Worm (Caenorhabditis elegans) whole organism, early embryonic: ENCODE measurements around the gene spp-27.

ENCODE experiments used
- B0310.2 ChIP-seq: sonication (generic microtip); optimal IDR thresholded peaks from 2 replicates; lab custom pipeline; 2016; ENCODE audit warnings: mild to moderate bottlenecking, missing genetic modification characterization, missing compliant biosample characterization
- aly-1 ChIP-seq: sonication (generic microtip); optimal IDR thresholded peaks from 2 replicates; lab custom pipeline; 2016; ENCODE audit warnings: missing genetic modification characterization, missing compliant biosample characterization
- ama-1 ChIP-seq: fragments of 150-350 bp; optimal IDR thresholded peaks from 2 replicates; lab custom pipeline; 2014
- ceh-13 ChIP-seq: fragments of 200-800 bp; sonication (Bioruptor generic); optimal IDR thresholded peaks from 2 replicates; lab custom pipeline; 2018; ENCODE audit warnings: mild to moderate bottlenecking, missing genetic modification characterization, missing compliant biosample characterization
- flt-1 ChIP-seq: fragments of 200-800 bp; sonication (Bioruptor generic); IDR thresholded peaks from 2 replicates; pipeline ENCODE4 v1.3.6; 2022; ENCODE audit warnings: missing genetic modification characterization, missing compliant biosample characterization
- hmbx-1 ChIP-seq: sonication (generic microtip); optimal IDR thresholded peaks from 2 replicates; lab custom pipeline; 2016; ENCODE audit warnings: mild to moderate bottlenecking, missing genetic modification characterization, missing compliant biosample characterization
- hmg-4 ChIP-seq: fragments of 200-800 bp; sonication (Bioruptor generic); optimal IDR thresholded peaks from 2 replicates; lab custom pipeline; 2018; ENCODE audit warnings: mild to moderate bottlenecking, missing genetic modification characterization, missing compliant biosample characterization
- hnd-1 ChIP-seq: sonication (generic microtip); optimal IDR thresholded peaks from 2 replicates; lab custom pipeline; 2016; ENCODE audit warnings: missing genetic modification characterization, missing compliant biosample characterization
- scrt-1 ChIP-seq: fragments of 200-800 bp; sonication (Bioruptor generic); IDR thresholded peaks from 2 replicates; pipeline ENCODE4 v1.3.6; 2022; ENCODE audit warnings: missing genetic modification characterization, missing compliant biosample characterization

DNA sequence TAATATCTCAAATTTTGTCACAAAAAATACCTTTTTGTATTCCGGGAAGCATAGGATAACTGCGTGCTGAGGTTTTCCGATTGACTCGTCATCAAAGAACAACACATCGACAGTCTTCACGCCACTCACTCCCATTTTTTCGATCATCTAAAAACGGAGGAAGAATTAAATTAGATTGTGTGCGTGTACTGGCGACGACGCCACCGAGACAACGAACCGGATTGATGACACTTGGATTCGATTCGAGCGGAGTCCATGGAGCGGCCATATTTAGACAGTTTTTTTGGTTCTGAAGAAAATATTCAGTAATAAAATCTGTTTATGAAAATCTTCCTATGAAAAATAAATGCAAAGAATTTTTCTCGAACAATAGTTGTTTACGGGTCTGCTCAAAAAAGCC, 45.8 kb downstream of the spp-27 start, which contains the start of gene ubh-1:
- TF ChIP-seq aly-1 (tag; lab: Kevin White, UChicago) = no peak
- no peak for TF ChIP-seq ceh-13 (GFP tag; lab: Kevin White, UChicago)
- TF ChIP-seq hnd-1 (tag; lab: Kevin White, UChicago) = no peak
- no peak for TF ChIP-seq ama-1
- no peak for TF ChIP-seq B0310.2 (tag; lab: Kevin White, UChicago)
- no peak for TF ChIP-seq scrt-1 (GFP tag; lab: Robert Waterston, UW)
- TF ChIP-seq hmg-4 (GFP tag; lab: Kevin White, UChicago) = no peak
- no peak for TF ChIP-seq flt-1 (GFP tag; lab: Robert Waterston, UW)
- no peak for TF ChIP-seq hmbx-1 (tag; lab: Kevin White, UChicago)
